Worm (Caenorhabditis elegans) whole organism, mixed stage, embryonic: ENCODE results near the gene srz-79.

Experiments used
- M03D4.4 ChIP-seq: sonication (generic microtip); optimal IDR thresholded peaks from 2 replicates; lab custom pipeline; 2017; ENCODE audit warnings: mild to moderate bottlenecking, missing genetic modification characterization, missing compliant biosample characterization
- bed-3 ChIP-seq: fragments of 200-800 bp; sonication (Bioruptor generic); optimal IDR thresholded peaks from 3 replicates; lab custom pipeline; 2018; ENCODE audit warnings: mild to moderate bottlenecking, missing genetic modification characterization, moderate library complexity, missing compliant biosample characterization
- ceh-39 ChIP-seq: fragments of 150-350 bp; optimal IDR thresholded peaks from 2 replicates; lab custom pipeline; 2014; ENCODE audit warnings: missing biosample characterization, missing genetic modification characterization
- ceh-83 ChIP-seq: fragments of 200-800 bp; sonication (Bioruptor generic); optimal IDR thresholded peaks from 2 replicates; lab custom pipeline; 2018; ENCODE audit warnings: mild to moderate bottlenecking, missing genetic modification characterization, missing compliant biosample characterization
- cnd-1 ChIP-seq: fragments of 200-800 bp; sonication (Bioruptor generic); optimal IDR thresholded peaks from 2 replicates; lab custom pipeline; 2018; ENCODE audit warnings: mild to moderate bottlenecking, missing genetic modification characterization, missing compliant biosample characterization
- drap-1 ChIP-seq: fragments of 200-800 bp; sonication (Bioruptor generic); optimal IDR thresholded peaks from 3 replicates; lab custom pipeline; 2018; ENCODE audit warnings: mild to moderate bottlenecking, missing genetic modification characterization, missing compliant biosample characterization
- elt-1 ChIP-seq: sonication (generic microtip); optimal IDR thresholded peaks from 2 replicates; lab custom pipeline; 2017; ENCODE audit warnings: missing genetic modification characterization, mild to moderate bottlenecking, missing compliant biosample characterization, antibody characterized with exemption, moderate library complexity, borderline replicate concordance; ENCODE audit not compliant: insufficient read depth
- elt-3 ChIP-seq: fragments of 150-350 bp; optimal IDR thresholded peaks from 2 replicates; lab custom pipeline; 2014; ENCODE audit warnings: missing biosample characterization, missing genetic modification characterization
- flh-1 ChIP-seq: fragments of 200-800 bp; sonication (Bioruptor generic); optimal IDR thresholded peaks from 2 replicates; lab custom pipeline; 2018; ENCODE audit warnings: mild to moderate bottlenecking, missing genetic modification characterization, moderate library complexity, missing compliant biosample characterization
- ham-2 ChIP-seq: fragments of 200-800 bp; sonication (Bioruptor generic); optimal IDR thresholded peaks from 2 replicates; lab custom pipeline; 2018; ENCODE audit warnings: mild to moderate bottlenecking, missing genetic modification characterization, missing compliant biosample characterization
- hlh-1 ChIP-seq: fragments of 150-350 bp; optimal IDR thresholded peaks from 2 replicates; lab custom pipeline; 2014; ENCODE audit warnings: missing biosample characterization, missing genetic modification reagents, missing genetic modification characterization
- lin-13 ChIP-seq: fragments of 150-350 bp; optimal IDR thresholded peaks from 2 replicates; lab custom pipeline; 2014; ENCODE audit warnings: missing biosample characterization, missing genetic modification characterization
- lin-32 ChIP-seq: fragments of 200-800 bp; sonication (Bioruptor generic); optimal IDR thresholded peaks from 2 replicates; lab custom pipeline; 2018; ENCODE audit warnings: mild to moderate bottlenecking, missing genetic modification characterization, missing compliant biosample characterization
- lsy-2 ChIP-seq: fragments of 150-350 bp; optimal IDR thresholded peaks from 2 replicates; lab custom pipeline; 2014; ENCODE audit warnings: missing biosample characterization, missing genetic modification characterization
- mab-5 ChIP-seq: fragments of 150-350 bp; optimal IDR thresholded peaks from 2 replicates; lab custom pipeline; 2014; ENCODE audit warnings: missing biosample characterization, missing genetic modification characterization
- mep-1 ChIP-seq: fragments of 150-350 bp; optimal IDR thresholded peaks from 2 replicates; lab custom pipeline; 2017; ENCODE audit warnings: missing biosample characterization, missing genetic modification reagents, missing genetic modification characterization, inconsistent platforms
- mls-2 ChIP-seq: sonication (generic microtip); optimal IDR thresholded peaks from 2 replicates; lab custom pipeline; 2016; ENCODE audit warnings: mild to moderate bottlenecking, missing genetic modification characterization, moderate library complexity, missing compliant biosample characterization
- nhr-12 ChIP-seq: fragments of 150-350 bp; optimal IDR thresholded peaks from 2 replicates; lab custom pipeline; 2014; ENCODE audit warnings: missing biosample characterization, missing genetic modification characterization
- nhr-2 ChIP-seq: fragments of 150-350 bp; optimal IDR thresholded peaks from 2 replicates; lab custom pipeline; 2014; ENCODE audit warnings: missing biosample characterization, missing genetic modification characterization
- nhr-237 ChIP-seq: fragments of 150-350 bp; optimal IDR thresholded peaks from 2 replicates; lab custom pipeline; 2014; ENCODE audit warnings: missing biosample characterization, missing genetic modification characterization
- nhr-28 ChIP-seq: fragments of 150-350 bp; optimal IDR thresholded peaks from 2 replicates; lab custom pipeline; 2014; ENCODE audit warnings: missing biosample characterization, missing genetic modification characterization
- nhr-76 ChIP-seq: sonication (generic microtip); optimal IDR thresholded peaks from 2 replicates; lab custom pipeline; 2017; ENCODE audit warnings: missing biosample characterization, missing genetic modification characterization
- pha-4 ChIP-seq: fragments of 150-350 bp; optimal IDR thresholded peaks from 2 replicates; lab custom pipeline; 2018; ENCODE audit warnings: missing biosample characterization, missing genetic modification reagents, missing genetic modification characterization
- sem-2 ChIP-seq: fragments of 200-800 bp; sonication (Bioruptor generic); optimal IDR thresholded peaks from 2 replicates; lab custom pipeline; 2018; ENCODE audit warnings: mild to moderate bottlenecking, missing genetic modification characterization, missing compliant biosample characterization
- snpc-4 ChIP-seq: fragments of 150-350 bp; optimal IDR thresholded peaks from 2 replicates; lab custom pipeline; 2014; ENCODE audit warnings: missing biosample characterization, missing genetic modification characterization
- tbx-8 ChIP-seq: fragments of 200-800 bp; sonication (Bioruptor generic); optimal IDR thresholded peaks from 2 replicates; lab custom pipeline; 2018; ENCODE audit warnings: mild to moderate bottlenecking, missing genetic modification characterization, moderate library complexity, missing compliant biosample characterization
- unc-120 ChIP-seq: sonication (generic microtip); optimal IDR thresholded peaks from 2 replicates; lab custom pipeline; 2017; ENCODE audit warnings: missing genetic modification characterization, missing compliant biosample characterization; ENCODE audit not compliant: poor library complexity, severe bottlenecking
- unc-39 ChIP-seq: fragments of 150-350 bp; optimal IDR thresholded peaks from 2 replicates; lab custom pipeline; 2014; ENCODE audit warnings: missing biosample characterization, missing genetic modification characterization
- unc-62 ChIP-seq: fragments of 150-350 bp; optimal IDR thresholded peaks from 2 replicates; lab custom pipeline; 2014; ENCODE audit warnings: missing biosample characterization, missing genetic modification reagents, missing genetic modification characterization
- zip-8 ChIP-seq: fragments of 150-350 bp; optimal IDR thresholded peaks from 2 replicates; lab custom pipeline; 2014; ENCODE audit warnings: missing biosample characterization, missing genetic modification characterization
- ztf-11 ChIP-seq: fragments of 150-350 bp; optimal IDR thresholded peaks from 2 replicates; lab custom pipeline; 2014; ENCODE audit warnings: missing biosample characterization, missing genetic modification characterization

Gene srz-79

ce11 chrIV:3477124-3477523 is 16.3 kb upstream of the srz-79 start, which contains the start of gene srz-69:
Gene srz-69, minus strand, starts transcription at chrIV:3477224.
- TF ChIP-seq nhr-28 (no peak), mab-5 (tag; lab: Kevin White, UChicago) (no peak), nhr-237 (no peak), elt-3 (tag; lab: Kevin White, UChicago) (no peak), zip-8 (no peak), drap-1 (no peak), bed-3 (no peak), tbx-8 (GFP tag; lab: Kevin White, UChicago) (no peak), nhr-76 (tag; lab: Kevin White, UChicago) (no peak), mep-1 (no peak), mls-2 (tag; lab: Kevin White, UChicago) (no peak), ceh-83 (no peak), ztf-11 (tag; lab: Kevin White, UChicago) (no peak), unc-62 (GFP tag; lab: Kevin White, UChicago) (no peak), hlh-1 (tag; lab: Kevin White, UChicago) (no peak)
- TF ChIP-seq, all 35 proteins: peak for 0

- TF ChIP-seq ceh-39 (tag; lab: Kevin White, UChicago) (no peak), ceh-83 (no peak), pha-4 (tag; lab: Kevin White, UChicago) (no peak)
These were observed 14.5 kb upstream of the srz-79 start, which contains the start of the genes srz-70 and C09G12.5 for ce11 chrIV:3478911-3479385. Gene srz-70, minus strand, starts transcription at chrIV:3479011. Gene C09G12.5, plus strand, starts transcription at chrIV:3479335.

ce11 chrIV:3481760-3482159 is 11.7 kb upstream of the srz-79 start, which contains the start of gene srz-37:
Gene srz-37, minus strand, starts transcription at chrIV:3481860.
- TF ChIP-seq drap-1 (no peak), lin-13 (tag; lab: Kevin White, UChicago) (no peak), nhr-2 (no peak), ceh-83 (no peak), unc-39 (tag; lab: Kevin White, UChicago) (no peak), nhr-12 (tag; lab: Kevin White, UChicago) (no peak), ceh-39 (tag; lab: Kevin White, UChicago) (no peak), lsy-2 (tag; lab: Kevin White, UChicago) (no peak), unc-120 (tag; lab: Kevin White, UChicago) (no peak), zip-8 (no peak), elt-3 (tag; lab: Kevin White, UChicago) (no peak), snpc-4 (tag; lab: Kevin White, UChicago) (no peak), nhr-76 (tag; lab: Kevin White, UChicago) (no peak), M03D4.4 (tag; lab: Kevin White, UChicago) (no peak), hlh-1 (tag; lab: Kevin White, UChicago) (no peak)
- TF ChIP-seq, all 35 proteins: peak for 0

ce11 chrIV:3482195-3482959 is 11.0 kb upstream of the srz-79 start, which contains the start of gene srz-82:
Gene srz-82, plus strand, starts transcription at chrIV:3482895.
- TF ChIP-seq unc-62 (GFP tag; lab: Kevin White, UChicago) (no peak), bed-3 (no peak), lin-13 (tag; lab: Kevin White, UChicago) (no peak), nhr-237 (no peak), flh-1 (no peak), unc-120 (tag; lab: Kevin White, UChicago) (no peak), mep-1 (no peak), ceh-39 (tag; lab: Kevin White, UChicago) (no peak), unc-39 (tag; lab: Kevin White, UChicago) (no peak), ham-2 (GFP tag; lab: Kevin White, UChicago) (no peak), snpc-4 (tag; lab: Kevin White, UChicago) (no peak), sem-2 (GFP tag; lab: Kevin White, UChicago) (no peak)

- TF ChIP-seq lin-32 (GFP tag; lab: Kevin White, UChicago) (no peak), ztf-11 (tag; lab: Kevin White, UChicago) (no peak), cnd-1 (tag; lab: Kevin White, UChicago) (no peak), elt-3 (tag; lab: Kevin White, UChicago) (no peak), elt-1 (tag; lab: Kevin White, UChicago) (no peak), mab-5 (tag; lab: Kevin White, UChicago) (no peak)
These were observed 1.9 kb upstream of the srz-79 start, which contains the start of gene srz-78 for ce11 chrIV:3491477-3491876. Gene srz-78, plus strand, starts transcription at chrIV:3491777.
